Fruit fly (Drosophila melanogaster): ENCODE results near the gene RnpS1.

DNA sequence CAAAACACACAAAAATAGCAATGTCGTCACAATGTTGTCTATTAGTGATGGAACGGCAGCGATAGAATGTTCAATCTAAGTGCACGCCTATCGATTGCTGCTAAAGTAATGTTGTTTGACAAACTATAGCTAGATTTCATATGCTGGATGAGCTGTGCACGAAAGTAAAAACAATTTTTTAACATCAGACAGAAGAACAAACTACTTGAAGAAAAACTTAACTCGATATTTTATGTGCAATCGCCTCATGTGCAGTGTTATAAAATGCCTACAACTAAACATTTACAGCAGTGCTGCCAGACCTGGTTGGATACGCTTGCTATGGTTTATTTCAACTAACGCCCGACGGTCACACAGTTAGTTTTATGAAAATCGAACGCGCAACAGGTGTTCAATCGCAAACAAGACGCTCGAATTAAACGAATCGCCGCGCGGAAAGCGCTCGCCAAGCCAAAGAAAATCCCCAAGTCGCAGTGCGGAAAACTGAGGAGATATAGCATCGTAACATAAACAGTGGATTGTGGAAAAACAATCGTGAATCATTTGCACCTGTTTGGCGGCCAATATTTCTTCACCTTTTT is 39.2 kb downstream of the RnpS1 start, which contains the start of the genes bocks and CG8312:
- no peak for TF ChIP-seq usp (GFP tag; optimal IDR thresholded peaks at IDR 0.05)
- TF ChIP-seq h (GFP tag; optimal IDR thresholded peaks at IDR 0.05): peak; percentile 53
- TF ChIP-seq Hr83 (GFP tag; optimal IDR thresholded peaks at IDR 0.05; ENCODE audit: poor library complexity, severe bottlenecking): peak; percentile 31
- TF ChIP-seq pan (optimal IDR thresholded peaks at IDR 0.05): no peak
- TF ChIP-seq Dfd (GFP tag; optimal IDR thresholded peaks at IDR 0.05): no peak
- TF ChIP-seq GATAd (GFP tag; optimal IDR thresholded peaks at IDR 0.05): no peak
- no peak for TF ChIP-seq OdsH (GFP tag; optimal IDR thresholded peaks at IDR 0.05)
- no peak for TF ChIP-seq sage (GFP tag; optimal IDR thresholded peaks at IDR 0.05)
- TF ChIP-seq fru (GFP tag; optimal IDR thresholded peaks at IDR 0.05): peak; percentile 65

Data from whole organism, wandering third instar larva.